Worm (Caenorhabditis elegans) whole organism, L2 larva: Measurements from ENCODE around the gene srw-56.

ENCODE experiments used
- C34F6.9 ChIP-seq: fragments of 150-350 bp; optimal IDR thresholded peaks from 2 replicates; lab custom pipeline; 2014; ENCODE audit warnings: missing biosample characterization, missing genetic modification characterization
- F13H6.1 ChIP-seq: sonication (generic microtip); optimal IDR thresholded peaks from 2 replicates; lab custom pipeline; 2016; ENCODE audit warnings: missing genetic modification characterization, missing compliant biosample characterization
- R02D3.7 ChIP-seq: fragments of 150-350 bp; optimal IDR thresholded peaks from 2 replicates; lab custom pipeline; 2014; ENCODE audit warnings: missing biosample characterization, missing genetic modification characterization
- alr-1 ChIP-seq: fragments of 150-350 bp; optimal IDR thresholded peaks from 2 replicates; lab custom pipeline; 2014; ENCODE audit warnings: missing biosample characterization, missing genetic modification characterization
- aly-2 ChIP-seq: fragments of 150-350 bp; optimal IDR thresholded peaks from 2 replicates; lab custom pipeline; 2014; ENCODE audit warnings: missing biosample characterization, missing genetic modification characterization
- ama-1 ChIP-seq: fragments of 150-350 bp; optimal IDR thresholded peaks from 2 replicates; lab custom pipeline; 2018; ENCODE audit warnings: inconsistent platforms
- ceh-16 ChIP-seq: fragments of 150-350 bp; optimal IDR thresholded peaks from 2 replicates; lab custom pipeline; 2014; ENCODE audit warnings: missing biosample characterization, missing genetic modification characterization
- crh-2 ChIP-seq: sonication (generic microtip); optimal IDR thresholded peaks from 2 replicates; lab custom pipeline; 2017; ENCODE audit warnings: missing biosample characterization, missing genetic modification characterization
- dmd-4 ChIP-seq: sonication (generic microtip); optimal IDR thresholded peaks from 2 replicates; lab custom pipeline; 2017; ENCODE audit warnings: missing biosample characterization, missing genetic modification characterization
- elt-1 ChIP-seq: fragments of 150-350 bp; optimal IDR thresholded peaks from 2 replicates; lab custom pipeline; 2014; ENCODE audit warnings: missing biosample characterization, missing genetic modification characterization
- elt-3 ChIP-seq: sonication (generic microtip); optimal IDR thresholded peaks from 2 replicates; lab custom pipeline; 2017; ENCODE audit warnings: missing biosample characterization, missing genetic modification characterization
- gmeb-1 ChIP-seq: fragments of 150-350 bp; optimal IDR thresholded peaks from 2 replicates; lab custom pipeline; 2014; ENCODE audit warnings: missing biosample characterization, missing genetic modification characterization
- lin-11 ChIP-seq: fragments of 150-350 bp; sonication (generic microtip); optimal IDR thresholded peaks from 2 replicates; lab custom pipeline; 2014; ENCODE audit warnings: missing biosample characterization, missing genetic modification characterization, inconsistent platforms, mixed read lengths
- lin-13 ChIP-seq: fragments of 150-350 bp; optimal IDR thresholded peaks from 2 replicates; lab custom pipeline; 2014; ENCODE audit warnings: missing biosample characterization, missing genetic modification reagents, missing genetic modification characterization
- lin-39 ChIP-seq: fragments of 150-350 bp; optimal IDR thresholded peaks from 2 replicates; lab custom pipeline; 2014; ENCODE audit warnings: missing biosample characterization, missing genetic modification reagents, missing genetic modification characterization
- lsy-2 ChIP-seq, 2 experiments: fragments of 150-350 bp in 1 of 2; sonication (generic microtip) in 1 of 2; optimal IDR thresholded peaks; 2 replicates each; lab custom pipeline; 2014 to 2017; ENCODE audit warnings: missing biosample characterization in 2 of 2, missing genetic modification characterization in 2 of 2
- mbf-1 ChIP-seq: sonication (generic microtip); optimal IDR thresholded peaks from 2 replicates; lab custom pipeline; 2017; ENCODE audit warnings: missing biosample characterization, missing genetic modification characterization
- mdl-1 ChIP-seq, 2 experiments: fragments of 150-350 bp in 1 of 2; sonication (generic microtip) in 1 of 2; optimal IDR thresholded peaks; 2 replicates each; lab custom pipeline; 2017; ENCODE audit warnings: missing biosample characterization in 2 of 2, missing genetic modification characterization in 2 of 2
- nhr-10 ChIP-seq: sonication (generic microtip); optimal IDR thresholded peaks from 2 replicates; lab custom pipeline; 2017; ENCODE audit warnings: missing biosample characterization, missing genetic modification characterization
- nhr-11 ChIP-seq: fragments of 150-350 bp; optimal IDR thresholded peaks from 2 replicates; lab custom pipeline; 2014; ENCODE audit warnings: missing biosample characterization, missing genetic modification characterization
- nhr-12 ChIP-seq: fragments of 150-350 bp; optimal IDR thresholded peaks from 2 replicates; lab custom pipeline; 2014; ENCODE audit warnings: missing biosample characterization, missing genetic modification characterization
- nhr-21 ChIP-seq: fragments of 150-350 bp; optimal IDR thresholded peaks from 2 replicates; lab custom pipeline; 2014; ENCODE audit warnings: missing biosample characterization, missing genetic modification characterization
- nhr-23 ChIP-seq: fragments of 150-350 bp; optimal IDR thresholded peaks from 2 replicates; lab custom pipeline; 2014; ENCODE audit warnings: missing biosample characterization, missing genetic modification reagents, missing genetic modification characterization
- nhr-237 ChIP-seq: fragments of 150-350 bp; optimal IDR thresholded peaks from 2 replicates; lab custom pipeline; 2014; ENCODE audit warnings: missing biosample characterization, missing genetic modification characterization
- nhr-25 ChIP-seq: fragments of 150-350 bp; sonication (generic microtip); optimal IDR thresholded peaks from 3 replicates; lab custom pipeline; 2014; ENCODE audit warnings: missing biosample characterization, missing genetic modification characterization
- nhr-6 ChIP-seq: fragments of 150-350 bp; optimal IDR thresholded peaks from 2 replicates; lab custom pipeline; 2014; ENCODE audit warnings: missing biosample characterization, missing genetic modification characterization
- peb-1 ChIP-seq: fragments of 150-350 bp; optimal IDR thresholded peaks from 2 replicates; lab custom pipeline; 2014; ENCODE audit warnings: missing biosample characterization, missing genetic modification characterization
- skn-1 ChIP-seq: sonication (generic microtip); optimal IDR thresholded peaks from 2 replicates; lab custom pipeline; 2017; ENCODE audit warnings: missing biosample characterization, missing genetic modification characterization
- sma-9 ChIP-seq, 2 experiments: fragments of 150-350 bp in 1 of 2; sonication (generic microtip) in 1 of 2; optimal IDR thresholded peaks; 2 replicates each; lab custom pipeline; 2014 to 2016; ENCODE audit warnings: missing genetic modification characterization in 2 of 2, mild to moderate bottlenecking in 1 of 2, missing biosample characterization in 1 of 2, missing compliant biosample characterization in 1 of 2, missing genetic modification reagents in 1 of 2, moderate library complexity in 1 of 2
- unc-39 ChIP-seq: fragments of 150-350 bp; optimal IDR thresholded peaks from 2 replicates; lab custom pipeline; 2014; ENCODE audit warnings: missing biosample characterization, missing genetic modification characterization
- unc-55 ChIP-seq: fragments of 150-350 bp; sonication (generic microtip); optimal IDR thresholded peaks from 3 replicates; lab custom pipeline; 2014; ENCODE audit warnings: missing biosample characterization, missing genetic modification reagents, missing genetic modification characterization
- unc-62 ChIP-seq: fragments of 150-350 bp; optimal IDR thresholded peaks from 2 replicates; lab custom pipeline; 2014; ENCODE audit warnings: missing biosample characterization, missing genetic modification reagents, missing genetic modification characterization
- zag-1 ChIP-seq: fragments of 150-350 bp; optimal IDR thresholded peaks from 2 replicates; lab custom pipeline; 2014; ENCODE audit warnings: missing biosample characterization, missing genetic modification characterization
- ztf-1 ChIP-seq: fragments of 200-800 bp; sonication (Bioruptor generic); conservative IDR thresholded peaks from 2 replicates; pipeline ENCODE4 v1.3.6; 2022; ENCODE audit warnings: missing genetic modification characterization, missing compliant biosample characterization
- ztf-11 ChIP-seq: sonication (generic microtip); optimal IDR thresholded peaks from 2 replicates; lab custom pipeline; 2017; ENCODE audit warnings: missing biosample characterization, missing genetic modification characterization
- ztf-4 ChIP-seq: fragments of 150-350 bp; optimal IDR thresholded peaks from 2 replicates; lab custom pipeline; 2014; ENCODE audit warnings: missing biosample characterization, missing genetic modification characterization

srw-56 gene

DNA sequence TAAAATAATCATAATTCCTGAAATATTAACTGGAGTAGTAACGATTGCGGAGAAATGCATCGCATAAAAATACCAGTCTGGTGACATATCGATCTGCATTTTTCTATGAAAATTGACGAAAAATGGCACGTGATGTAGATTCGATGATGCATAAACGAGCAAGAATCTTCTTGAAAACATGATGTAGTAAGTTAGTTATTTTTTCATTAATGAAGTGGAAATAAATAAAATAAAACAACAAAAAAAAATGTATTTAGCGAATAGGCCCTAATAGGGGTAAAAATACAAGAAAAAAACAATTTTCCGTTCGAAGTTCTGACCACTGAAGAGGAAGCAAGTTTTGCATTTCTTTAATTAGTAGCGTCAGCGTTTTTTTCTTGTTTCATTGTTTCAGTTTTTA lies 12.5 kb upstream of the srw-56 start, which contains the start of gene sri-2:
TSS of gene sri-2 (minus strand) at position 101 of the 400 bp plus-strand sequence.
- no peak for TF ChIP-seq ztf-11 (tag; lab: Kevin White, UChicago)
- TF ChIP-seq lin-39 (tag; lab: Kevin White, UChicago): no peak
- TF ChIP-seq alr-1 (tag; lab: Kevin White, UChicago): no peak
- no peak for TF ChIP-seq ztf-1 (GFP tag; lab: Robert Waterston, UW)
- no peak for TF ChIP-seq nhr-23 (tag; lab: Kevin White, UChicago)
- TF ChIP-seq lin-11: no peak
- no peak for TF ChIP-seq lin-13 (GFP tag; lab: Kevin White, UChicago)
- TF ChIP-seq nhr-10: no peak
- TF ChIP-seq ztf-4: no peak
- no peak for TF ChIP-seq elt-1 (tag; lab: Kevin White, UChicago)
- no peak for TF ChIP-seq mdl-1 (tag; optimal IDR thresholded peaks at IDR 0.05; lab: Kevin White, UChicago)
- TF ChIP-seq F13H6.1 (tag; lab: Kevin White, UChicago): no peak
- TF ChIP-seq crh-2: no peak
- TF ChIP-seq zag-1 (tag; lab: Kevin White, UChicago): no peak
- TF ChIP-seq nhr-11: no peak

DNA sequence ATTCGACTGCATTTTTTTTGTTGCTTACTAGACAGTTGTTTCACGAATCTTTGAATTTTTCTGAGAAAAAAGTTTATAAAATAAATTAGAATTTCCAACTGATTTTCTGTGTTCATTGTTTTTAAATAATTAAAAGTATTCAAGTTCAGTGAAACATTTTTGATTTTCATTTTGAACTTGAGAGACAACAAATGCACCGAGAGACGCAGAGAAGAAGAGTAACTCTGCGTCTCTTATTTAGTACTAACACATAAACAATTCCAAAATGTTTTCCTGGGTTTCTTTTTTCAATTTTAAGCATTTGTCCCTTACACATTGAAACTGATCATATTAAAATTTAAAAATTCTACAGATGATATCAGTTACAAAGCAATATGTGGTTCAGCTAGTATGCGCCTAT lies 6.8 kb upstream of the srw-56 start:
- TF ChIP-seq nhr-11 (no peak), crh-2 (no peak), R02D3.7 (tag; lab: Kevin White, UChicago) (no peak), mdl-1 (tag; optimal IDR thresholded peaks at IDR 0.05; lab: Kevin White, UChicago) (no peak), nhr-237 (tag; lab: Kevin White, UChicago) (no peak), ama-1 (lab: Kevin White, UChicago) (no peak), sma-9 (GFP tag; optimal IDR thresholded peaks at IDR 0.05; lab: Kevin White, UChicago) (peak; percentile 43), sma-9 (tag; optimal IDR thresholded peaks at IDR 0.05; lab: Kevin White, UChicago) (no peak), nhr-25 (tag; lab: Kevin White, UChicago) (no peak), gmeb-1 (tag; lab: Kevin White, UChicago) (no peak), unc-62 (no peak), C34F6.9 (tag; lab: Kevin White, UChicago) (peak; percentile 18)

DNA sequence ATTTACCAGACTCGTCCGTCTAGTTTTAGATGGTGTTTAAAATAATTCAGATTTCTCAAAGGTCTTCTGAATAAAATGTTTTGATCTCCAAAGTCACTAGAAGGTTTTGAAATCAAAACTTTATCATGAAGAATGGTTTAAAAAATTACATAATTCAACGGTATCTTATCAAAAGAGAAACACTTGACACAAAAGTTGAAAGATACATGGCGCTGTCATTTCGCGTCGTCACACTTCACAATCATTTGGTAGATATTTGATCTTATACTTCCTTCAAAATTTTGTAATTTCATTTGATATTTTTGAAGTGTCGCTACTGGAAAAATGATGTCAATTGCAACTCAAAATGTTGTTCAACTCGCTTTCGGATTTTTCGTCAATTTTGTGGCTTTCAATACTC lies 4.4 kb upstream of the srw-56 start, which contains the start of gene F36G9.3:
TSS of gene F36G9.3 (plus strand) at position 301 of the 400 bp plus-strand sequence.
- TF ChIP-seq nhr-23 (tag; lab: Kevin White, UChicago) (no peak), ztf-4 (no peak), nhr-21 (tag; lab: Kevin White, UChicago) (no peak), skn-1 (tag; lab: Kevin White, UChicago) (no peak), nhr-25 (tag; lab: Kevin White, UChicago) (no peak), nhr-6 (no peak), ceh-16 (tag; lab: Kevin White, UChicago) (no peak), aly-2 (tag; lab: Kevin White, UChicago) (no peak), unc-39 (tag; lab: Kevin White, UChicago) (no peak), unc-55 (no peak), sma-9 (GFP tag; optimal IDR thresholded peaks at IDR 0.05; lab: Kevin White, UChicago) (no peak), sma-9 (tag; optimal IDR thresholded peaks at IDR 0.05; lab: Kevin White, UChicago) (no peak), mbf-1 (tag; lab: Kevin White, UChicago) (no peak)

DNA sequence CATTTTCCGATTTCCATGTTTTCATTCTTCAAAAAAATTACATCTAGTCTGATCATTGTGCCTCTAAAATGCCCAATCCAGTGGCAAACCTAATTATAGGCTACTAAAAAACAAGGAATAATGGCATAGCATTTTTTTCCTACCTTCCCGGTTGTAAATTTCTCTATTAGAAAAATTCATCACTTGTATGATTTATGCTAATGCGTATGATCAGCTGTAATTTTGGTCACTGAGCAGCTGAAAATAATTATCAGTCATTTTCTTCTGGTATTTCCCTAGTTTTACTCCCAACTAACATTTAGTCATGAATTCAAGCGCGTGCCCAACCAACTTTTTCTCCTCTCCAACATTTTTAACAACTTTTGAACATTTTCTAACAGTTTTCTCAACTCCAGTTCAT lies 2.8 kb upstream of the srw-56 start, which contains the start of gene srh-186:
TSS of gene srh-186 (plus strand) at position 301 of the 400 bp plus-strand sequence.
- TF ChIP-seq unc-55 (no peak), elt-3 (tag; lab: Kevin White, UChicago) (no peak), peb-1 (tag; lab: Kevin White, UChicago) (no peak), elt-1 (tag; lab: Kevin White, UChicago) (no peak), lsy-2 (tag; optimal IDR thresholded peaks at IDR 0.05; lab: Kevin White, UChicago) (no peak), unc-39 (tag; lab: Kevin White, UChicago) (no peak), mbf-1 (tag; lab: Kevin White, UChicago) (no peak)
- TF ChIP-seq, all 48 proteins: peak for 0

DNA sequence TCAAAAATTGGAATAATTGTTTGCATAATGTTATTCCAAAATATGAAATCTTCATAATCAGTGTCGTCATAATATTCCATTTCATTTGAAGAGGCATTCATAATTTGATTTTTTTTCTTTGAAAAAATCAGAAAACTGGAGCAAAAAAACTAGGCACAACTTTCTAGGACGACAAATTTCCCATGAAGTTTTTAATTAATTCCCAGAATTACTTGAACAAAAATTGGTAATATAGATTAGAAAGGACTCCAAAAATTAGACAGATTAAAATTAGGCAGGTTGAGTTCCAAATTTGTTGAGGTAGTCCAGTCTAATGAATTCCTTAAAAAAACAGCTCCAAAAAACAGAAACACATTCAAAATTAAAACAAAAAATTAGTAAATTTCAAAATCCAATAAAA lies 2.3 kb upstream of the srw-56 start, which contains the start of gene srw-57:
TSS of gene srw-57 (minus strand) at position 101 of the 400 bp plus-strand sequence.
- TF ChIP-seq lin-39 (tag; lab: Kevin White, UChicago) (no peak), nhr-12 (no peak), alr-1 (tag; lab: Kevin White, UChicago) (no peak), nhr-25 (tag; lab: Kevin White, UChicago) (no peak), dmd-4 (no peak), lin-13 (GFP tag; lab: Kevin White, UChicago) (no peak)
